Worm (Caenorhabditis elegans) whole organism, young adult: ENCODE data around the gene K08D8.9.

Source experiments
- F57C9.4 ChIP-seq: sonication (generic microtip); optimal IDR thresholded peaks from 2 replicates; lab custom pipeline; 2017; ENCODE audit warnings: mild to moderate bottlenecking, missing genetic modification characterization, missing compliant biosample characterization
- ama-1 ChIP-seq, 3 experiments: fragments of 150-350 bp in 1 of 3; sonication (generic microtip) in 2 of 3; optimal IDR thresholded peaks; 2 replicates each; lab custom pipeline; 2014 to 2018; ENCODE audit warnings: missing biosample characterization in 2 of 3, missing genetic modification characterization in 2 of 3, missing genetic modification reagents in 2 of 3
- dpff-1 ChIP-seq: sonication (generic microtip); optimal IDR thresholded peaks from 2 replicates; lab custom pipeline; 2017; ENCODE audit warnings: mild to moderate bottlenecking, missing genetic modification characterization, missing compliant biosample characterization
- dpl-1 ChIP-seq: fragments of 150-350 bp; optimal IDR thresholded peaks from 2 replicates; lab custom pipeline; 2014; ENCODE audit warnings: missing biosample characterization, missing genetic modification reagents, missing genetic modification characterization
- lin-26 ChIP-seq: fragments of 200-800 bp; sonication (Bioruptor generic); IDR thresholded peaks from 2 replicates; pipeline ENCODE4 v1.3.6; 2022; ENCODE audit warnings: missing genetic modification reagents, missing genetic modification characterization, missing compliant biosample characterization
- pbrm-1 ChIP-seq: fragments of 200-800 bp; sonication (Bioruptor generic); IDR thresholded peaks from 2 replicates; pipeline ENCODE4 v1.3.6; 2022; ENCODE audit warnings: missing genetic modification reagents, missing genetic modification characterization, missing compliant biosample characterization
- snpc-4 ChIP-seq, 5 experiments: fragments of 150-350 bp in 1 of 5; sonication (generic microtip) in 4 of 5; optimal IDR thresholded peaks; 2 replicates each; lab custom pipeline; 2014 to 2018; ENCODE audit warnings: missing genetic modification characterization in 5 of 5, missing biosample characterization in 3 of 5, antibody characterized with exemption in 2 of 5, mild to moderate bottlenecking in 2 of 5, missing compliant biosample characterization in 2 of 5, missing genotype in 2 of 5, moderate library complexity in 2 of 5, missing genetic modification reagents in 1 of 5

DNA sequence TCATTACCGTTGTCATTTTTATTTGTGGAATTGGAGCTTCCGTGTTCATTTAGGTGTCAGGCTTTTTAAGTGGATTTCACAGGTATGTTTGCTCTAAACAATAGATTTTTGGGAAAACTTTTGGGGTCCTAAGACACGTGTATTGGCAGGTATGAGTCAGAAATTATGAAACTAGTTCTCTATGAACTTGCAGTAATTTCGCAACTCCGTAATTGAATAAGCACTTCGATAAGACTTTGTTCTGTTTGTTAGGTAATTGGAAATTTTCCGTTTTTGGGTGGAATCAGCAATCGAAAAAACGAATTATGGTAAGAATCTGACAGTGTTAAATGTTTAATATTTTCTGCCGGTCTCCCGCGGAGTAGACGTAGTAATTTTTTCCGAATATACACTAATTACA lies 2.3 kb upstream of the K08D8.9 start:
- TF ChIP-seq pbrm-1 (GFP tag; lab: Robert Waterston, UW) (no peak), dpl-1 (GFP tag; lab: Kevin White, UChicago) (no peak), ama-1 (optimal IDR thresholded peaks at IDR 0.05; lab: Kevin White, UChicago) (no peak), ama-1 (GFP tag; optimal IDR thresholded peaks at IDR 0.05; lab: Kevin White, UChicago) (no peak), lin-26 (GFP tag; lab: Robert Waterston, UW) (no peak), F57C9.4 (tag; lab: Kevin White, UChicago) (no peak), dpff-1 (tag; lab: Kevin White, UChicago) (no peak), snpc-4 (GFP tag; optimal IDR thresholded peaks at IDR 0.05; lab: Kevin White, UChicago) (no peak), snpc-4 (tag; optimal IDR thresholded peaks at IDR 0.05; lab: Kevin White, UChicago) (no peak)
